Fruit fly (Drosophila melanogaster) whole organism: ENCODE measurements around the gene Sym.

Experiments used
- Dll ChIP-seq: fragments of >200 bp; optimal IDR thresholded peaks from 2 replicates; lab custom pipeline; 2017
- EcR ChIP-seq, 2 experiments: fragments of >200 bp; optimal IDR thresholded peaks; 2 replicates each; lab custom pipeline; 2017; ENCODE audit warnings: missing biosample characterization in 2 of 2, missing genetic modification characterization in 2 of 2, missing genetic modification reagents in 2 of 2
- pan ChIP-seq: fragments of >200 bp; optimal IDR thresholded peaks from 2 replicates; lab custom pipeline; 2017
- psq ChIP-seq: fragments of >200 bp; optimal IDR thresholded peaks from 2 replicates; lab custom pipeline; 2017
- usp ChIP-seq: fragments of >200 bp; optimal IDR thresholded peaks from 2 replicates; lab custom pipeline; 2017; ENCODE audit warnings: missing biosample characterization, missing genetic modification characterization, mixed read lengths

DNA sequence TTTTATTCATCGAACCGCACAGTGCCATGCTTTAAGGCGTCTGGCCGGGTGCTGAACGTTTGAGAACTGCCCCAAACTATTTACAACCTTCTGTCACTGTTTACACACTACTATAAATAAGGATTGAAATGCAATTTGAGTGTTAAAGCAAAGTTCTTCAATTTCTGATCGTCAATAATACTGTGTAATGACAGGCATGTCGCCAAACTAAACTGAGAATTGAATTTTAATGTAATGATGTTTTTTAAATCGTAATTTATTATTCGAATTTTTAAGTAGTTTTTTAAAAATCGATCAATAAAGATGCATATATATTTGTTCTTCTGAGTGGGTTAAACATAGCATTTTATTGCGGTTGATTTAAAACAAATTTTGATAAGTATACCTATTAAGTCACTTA lies 38.7 kb upstream of the Sym start, which contains the start of gene CG2082:
- TF ChIP-seq usp (no peak), Dll (no peak), pan (lab: Kevin White, UChicago) (no peak), psq (no peak), EcR (GFP tag; optimal IDR thresholded peaks at IDR 0.05; lab: Kevin White, UChicago) (no peak)
